Fruit fly (Drosophila melanogaster): ENCODE data around the gene CG6059.

dm6 chr3R:27111784-27112602, 12.5 kb downstream of the CG6059 start, which contains the start of the genes gb and CG5815:
- TF ChIP-seq pan (optimal IDR thresholded peaks at IDR 0.05) (no peak), Sp1 (GFP tag; optimal IDR thresholded peaks at IDR 0.05) (peak; percentile 88), h (GFP tag; optimal IDR thresholded peaks at IDR 0.05) (peak; percentile 92), psq (GFP tag; optimal IDR thresholded peaks at IDR 0.05) (peak; percentile 98), Myc (optimal IDR thresholded peaks at IDR 0.05) (no peak), dmrt93B (GFP tag; optimal IDR thresholded peaks at IDR 0.05) (peak; percentile 81), usp (GFP tag; optimal IDR thresholded peaks at IDR 0.05) (no peak), Dfd (GFP tag; optimal IDR thresholded peaks at IDR 0.05) (no peak), rgr (GFP tag; optimal IDR thresholded peaks at IDR 0.05) (peak; percentile 92), Abd-B (GFP tag; optimal IDR thresholded peaks at IDR 0.05) (no peak)

Data from whole organism, wandering third instar larva.